Worm (Caenorhabditis elegans) whole organism, early embryonic: Measurements from ENCODE around the gene F31F6.2.

Experiments
- B0310.2 ChIP-seq: sonication (generic microtip); optimal IDR thresholded peaks from 2 replicates; lab custom pipeline; 2016; ENCODE audit warnings: mild to moderate bottlenecking, missing genetic modification characterization, missing compliant biosample characterization
- F13C5.2 ChIP-seq: sonication (generic microtip); optimal IDR thresholded peaks from 2 replicates; lab custom pipeline; 2017; ENCODE audit warnings: mild to moderate bottlenecking, missing genetic modification characterization, inconsistent platforms, missing compliant biosample characterization
- aly-1 ChIP-seq: sonication (generic microtip); optimal IDR thresholded peaks from 2 replicates; lab custom pipeline; 2016; ENCODE audit warnings: missing genetic modification characterization, missing compliant biosample characterization
- ama-1 ChIP-seq: fragments of 150-350 bp; optimal IDR thresholded peaks from 2 replicates; lab custom pipeline; 2014
- ceh-13 ChIP-seq: fragments of 200-800 bp; sonication (Bioruptor generic); optimal IDR thresholded peaks from 2 replicates; lab custom pipeline; 2018; ENCODE audit warnings: mild to moderate bottlenecking, missing genetic modification characterization, missing compliant biosample characterization
- ceh-36 ChIP-seq: sonication (generic microtip); optimal IDR thresholded peaks from 2 replicates; lab custom pipeline; 2016; ENCODE audit warnings: missing genetic modification characterization, inconsistent platforms, missing compliant biosample characterization
- ets-7 ChIP-seq: sonication (generic microtip); optimal IDR thresholded peaks from 2 replicates; lab custom pipeline; 2016; ENCODE audit warnings: missing genotype, missing genetic modification characterization, missing compliant biosample characterization
- flt-1 ChIP-seq: fragments of 200-800 bp; sonication (Bioruptor generic); IDR thresholded peaks from 2 replicates; pipeline ENCODE4 v1.3.6; 2022; ENCODE audit warnings: missing genetic modification characterization, missing compliant biosample characterization
- hmbx-1 ChIP-seq: sonication (generic microtip); optimal IDR thresholded peaks from 2 replicates; lab custom pipeline; 2016; ENCODE audit warnings: mild to moderate bottlenecking, missing genetic modification characterization, missing compliant biosample characterization
- hmg-4 ChIP-seq: fragments of 200-800 bp; sonication (Bioruptor generic); optimal IDR thresholded peaks from 2 replicates; lab custom pipeline; 2018; ENCODE audit warnings: mild to moderate bottlenecking, missing genetic modification characterization, missing compliant biosample characterization
- hnd-1 ChIP-seq: sonication (generic microtip); optimal IDR thresholded peaks from 2 replicates; lab custom pipeline; 2016; ENCODE audit warnings: missing genetic modification characterization, missing compliant biosample characterization
- pes-1 ChIP-seq: fragments of 200-800 bp; sonication (Bioruptor generic); IDR thresholded peaks from 2 replicates; pipeline ENCODE4 v1.3.6; 2022; ENCODE audit warnings: missing genetic modification reagents, missing genetic modification characterization, missing compliant biosample characterization
- scrt-1 ChIP-seq: fragments of 200-800 bp; sonication (Bioruptor generic); IDR thresholded peaks from 2 replicates; pipeline ENCODE4 v1.3.6; 2022; ENCODE audit warnings: missing genetic modification characterization, missing compliant biosample characterization
- sea-1 ChIP-seq: fragments of 200-800 bp; sonication (Bioruptor generic); conservative IDR thresholded peaks from 2 replicates; pipeline ENCODE4 v1.3.6; 2022; ENCODE audit warnings: missing genetic modification characterization, missing compliant biosample characterization
- tbx-11 ChIP-seq: fragments of 200-800 bp; sonication (Bioruptor generic); IDR thresholded peaks from 2 replicates; pipeline ENCODE4 v1.3.6; 2022; ENCODE audit warnings: missing genetic modification characterization, missing compliant biosample characterization
- tbx-37 ChIP-seq: fragments of 200-800 bp; sonication (Bioruptor generic); conservative IDR thresholded peaks from 2 replicates; pipeline ENCODE4 v1.3.6; 2022; ENCODE audit warnings: missing genetic modification reagents, missing genetic modification characterization, missing compliant biosample characterization
- tra-4 ChIP-seq: sonication (generic microtip); optimal IDR thresholded peaks from 2 replicates; lab custom pipeline; 2017; ENCODE audit warnings: missing genetic modification characterization, missing compliant biosample characterization

The F31F6.2 gene

DNA sequence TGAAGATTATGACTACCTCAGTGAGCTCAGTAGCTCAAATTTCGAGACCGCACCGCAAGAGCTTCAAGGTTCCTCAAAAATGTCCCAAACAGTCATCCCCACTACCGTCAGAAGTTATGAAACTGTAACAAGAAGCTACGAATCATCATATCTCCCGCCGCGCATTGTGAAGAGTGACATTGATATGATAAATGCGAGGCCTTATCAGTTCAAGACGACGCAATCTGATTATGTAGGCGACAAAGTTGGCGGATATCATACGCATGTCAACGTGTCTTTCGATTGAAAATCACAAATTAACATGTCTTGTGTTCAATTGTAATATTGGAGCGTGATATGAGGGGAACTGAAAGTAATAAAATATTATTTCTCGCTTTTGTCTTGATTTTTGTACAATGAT, 28.8 kb upstream of the F31F6.2 start:
- TF ChIP-seq ceh-13 (GFP tag; lab: Kevin White, UChicago): no peak
- no peak for TF ChIP-seq tbx-37
- TF ChIP-seq ets-7 (tag; lab: Kevin White, UChicago): no peak
- no peak for TF ChIP-seq hmbx-1 (tag; lab: Kevin White, UChicago)
- no peak for TF ChIP-seq tra-4 (tag; lab: Kevin White, UChicago)
- no peak for TF ChIP-seq sea-1
- TF ChIP-seq ama-1 (lab: Kevin White, UChicago): no peak
- no peak for TF ChIP-seq B0310.2 (tag; lab: Kevin White, UChicago)
- TF ChIP-seq F13C5.2 (tag; lab: Kevin White, UChicago): no peak
- TF ChIP-seq aly-1: no peak
- no peak for TF ChIP-seq hnd-1
- TF ChIP-seq ceh-36 (tag; lab: Kevin White, UChicago): no peak
- no peak for TF ChIP-seq pes-1 (GFP tag; lab: Robert Waterston, UW)
- no peak for TF ChIP-seq flt-1 (GFP tag; lab: Robert Waterston, UW)
- no peak for TF ChIP-seq hmg-4 (GFP tag; lab: Kevin White, UChicago)

- TF ChIP-seq ceh-13 (GFP tag; lab: Kevin White, UChicago) (no peak), ama-1 (lab: Kevin White, UChicago) (no peak), tbx-11 (no peak), F13C5.2 (tag; lab: Kevin White, UChicago) (no peak), B0310.2 (tag; lab: Kevin White, UChicago) (no peak), ets-7 (tag; lab: Kevin White, UChicago) (no peak), ceh-36 (tag; lab: Kevin White, UChicago) (no peak), pes-1 (GFP tag; lab: Robert Waterston, UW) (no peak), scrt-1 (GFP tag; lab: Robert Waterston, UW) (no peak), tbx-37 (no peak)
These were observed 26.5 kb upstream of the F31F6.2 start, which contains the start of gene lips-8 for ce11 chrX:14898205-14898604. Gene lips-8, plus strand, starts transcription at chrX:14898505.

ce11 chrX:14897192-14897591, 25.5 kb upstream of the F31F6.2 start:
- TF ChIP-seq ceh-36 (tag; lab: Kevin White, UChicago) (no peak), hnd-1 (no peak), scrt-1 (GFP tag; lab: Robert Waterston, UW) (no peak), ceh-13 (GFP tag; lab: Kevin White, UChicago) (no peak), hmbx-1 (tag; lab: Kevin White, UChicago) (no peak), pes-1 (GFP tag; lab: Robert Waterston, UW) (no peak), F13C5.2 (tag; lab: Kevin White, UChicago) (no peak), B0310.2 (tag; lab: Kevin White, UChicago) (no peak), sea-1 (no peak), tbx-11 (no peak), tra-4 (tag; lab: Kevin White, UChicago) (no peak), hmg-4 (GFP tag; lab: Kevin White, UChicago) (no peak), ama-1 (lab: Kevin White, UChicago) (no peak), flt-1 (GFP tag; lab: Robert Waterston, UW) (no peak), ets-7 (tag; lab: Kevin White, UChicago) (no peak), aly-1 (no peak)

ce11 chrX:14894845-14895244, 23.2 kb upstream of the F31F6.2 start, which contains the start of gene nac-1:
Gene nac-1, plus strand, starts transcription at chrX:14895145.
- TF ChIP-seq scrt-1 (GFP tag; lab: Robert Waterston, UW) (no peak), ceh-36 (tag; lab: Kevin White, UChicago) (no peak), pes-1 (GFP tag; lab: Robert Waterston, UW) (no peak), hmbx-1 (tag; lab: Kevin White, UChicago) (no peak), B0310.2 (tag; lab: Kevin White, UChicago) (no peak), hnd-1 (no peak), ceh-13 (GFP tag; lab: Kevin White, UChicago) (no peak), ets-7 (tag; lab: Kevin White, UChicago) (no peak), tbx-11 (no peak), ama-1 (lab: Kevin White, UChicago) (no peak), sea-1 (no peak), aly-1 (no peak), flt-1 (GFP tag; lab: Robert Waterston, UW) (no peak), F13C5.2 (tag; lab: Kevin White, UChicago) (no peak), tbx-37 (no peak), hmg-4 (GFP tag; lab: Kevin White, UChicago) (no peak), tra-4 (tag; lab: Kevin White, UChicago) (no peak)

DNA sequence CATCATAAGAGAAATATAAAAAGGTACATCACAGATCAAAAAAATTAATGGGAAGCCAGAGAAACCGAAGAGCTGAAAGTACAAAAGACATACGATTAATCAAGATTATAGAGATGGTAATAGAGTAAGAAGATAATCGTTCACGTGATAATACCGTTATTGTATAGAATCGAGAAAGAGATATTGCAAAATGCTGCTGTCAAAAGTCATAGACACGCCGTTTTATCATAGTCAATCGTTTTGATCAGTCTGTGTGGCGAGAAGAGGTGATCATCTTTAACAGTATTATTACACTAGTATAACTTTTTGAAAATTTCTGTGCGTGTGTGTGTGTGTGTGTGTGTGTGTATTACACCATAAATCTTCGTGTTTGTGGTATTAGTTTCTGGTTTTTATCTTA, 22.7 kb upstream of the F31F6.2 start:
- TF ChIP-seq ceh-36 (tag; lab: Kevin White, UChicago): no peak
- TF ChIP-seq pes-1 (GFP tag; lab: Robert Waterston, UW): no peak

DNA sequence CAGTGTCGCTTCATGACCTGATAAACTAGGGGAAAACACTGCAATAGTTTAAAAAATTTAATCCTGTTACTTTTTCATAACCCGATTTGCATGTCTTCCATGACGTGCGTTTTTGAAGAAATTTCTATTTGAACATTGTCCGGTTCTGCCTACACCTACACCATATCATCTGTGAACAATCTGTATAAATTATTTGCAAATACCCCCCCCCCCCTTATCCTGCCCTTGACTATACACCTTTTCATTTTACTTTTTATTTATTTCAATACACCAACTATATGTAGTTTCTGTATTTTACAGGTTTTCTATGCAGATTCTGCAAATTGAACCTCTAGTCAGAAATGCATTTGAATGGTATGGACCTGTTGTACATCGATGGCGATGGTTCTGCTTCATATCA, 16.5 kb upstream of the F31F6.2 start, which contains the start of gene daf-6:
Gene daf-6, plus strand, starts transcription at position 301 of the 400 bp plus-strand sequence.
- no peak for TF ChIP-seq tbx-37

DNA sequence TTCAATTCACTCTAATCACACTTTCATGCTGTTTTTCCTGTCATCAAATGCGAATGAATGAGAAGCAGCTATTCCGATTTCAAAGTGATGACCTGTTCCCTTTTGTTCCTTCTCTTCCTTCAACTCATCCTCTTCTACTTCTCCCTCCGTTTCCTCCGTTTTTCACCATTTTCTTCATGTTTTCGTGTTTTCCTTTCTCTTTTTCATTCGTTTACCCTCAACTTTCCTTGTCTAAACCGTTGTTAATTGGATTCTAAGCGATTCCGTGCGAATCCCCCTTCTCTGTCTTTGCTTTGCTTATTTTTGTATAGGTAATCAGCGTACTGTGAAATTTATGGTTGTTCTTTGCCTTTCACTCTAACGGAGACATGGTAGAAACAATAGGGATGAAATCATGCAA, 14.2 kb upstream of the F31F6.2 start:
- no peak for TF ChIP-seq aly-1
- no peak for TF ChIP-seq flt-1 (GFP tag; lab: Robert Waterston, UW)
- TF ChIP-seq hmbx-1 (tag; lab: Kevin White, UChicago): no peak
- no peak for TF ChIP-seq hmg-4 (GFP tag; lab: Kevin White, UChicago)
- TF ChIP-seq B0310.2 (tag; lab: Kevin White, UChicago): no peak
- TF ChIP-seq tbx-37: no peak
- TF ChIP-seq sea-1: no peak
- TF ChIP-seq hnd-1: no peak
- no peak for TF ChIP-seq ceh-36 (tag; lab: Kevin White, UChicago)
- TF ChIP-seq scrt-1 (GFP tag; lab: Robert Waterston, UW): no peak
- TF ChIP-seq F13C5.2 (tag; lab: Kevin White, UChicago): no peak
- TF ChIP-seq ama-1 (lab: Kevin White, UChicago): no peak
- TF ChIP-seq ets-7 (tag; lab: Kevin White, UChicago): no peak
- TF ChIP-seq tra-4 (tag; lab: Kevin White, UChicago): no peak
- no peak for TF ChIP-seq ceh-13 (GFP tag; lab: Kevin White, UChicago)
- no peak for TF ChIP-seq tbx-11
- no peak for TF ChIP-seq pes-1 (GFP tag; lab: Robert Waterston, UW)
